Fruit fly (Drosophila melanogaster) whole organism, embryonic: ENCODE measurements around the gene CG4497.

Source experiments
- Ada2b ChIP-seq: fragments of 200-800 bp; sonication (Bioruptor generic); IDR thresholded peaks from 2 replicates; pipeline ENCODE4 v1.3.6; 2022; ENCODE audit warnings: missing biosample characterization, missing genetic modification characterization
- B-H1 ChIP-seq: fragments of 200-800 bp; sonication (Bioruptor generic); IDR thresholded peaks from 3 replicates; pipeline ENCODE4 v1.3.6; 2022; ENCODE audit warnings: missing biosample characterization, missing genetic modification characterization
- Bteb2 ChIP-seq: fragments of 200-800 bp; sonication (Bioruptor generic); optimal IDR thresholded peaks from 2 replicates; lab custom pipeline; 2016; ENCODE audit warnings: missing biosample characterization, missing genetic modification characterization
- CG10147 ChIP-seq: fragments of 200-800 bp; sonication (Bioruptor generic); optimal IDR thresholded peaks from 2 replicates; lab custom pipeline; 2019; ENCODE audit warnings: missing biosample characterization, mild to moderate bottlenecking, missing genetic modification characterization, moderate library complexity
- CG10462 ChIP-seq: fragments of 200-800 bp; sonication (Bioruptor generic); optimal IDR thresholded peaks from 2 replicates; lab custom pipeline; 2016; ENCODE audit warnings: missing biosample characterization, missing genetic modification characterization
- CG10654 ChIP-seq: fragments of 200-800 bp; sonication (Bioruptor generic); optimal IDR thresholded peaks from 2 replicates; lab custom pipeline; 2016; ENCODE audit warnings: missing biosample characterization, missing genetic modification characterization
- CG12104 ChIP-seq: fragments of 200-800 bp; sonication (Bioruptor generic); optimal IDR thresholded peaks from 3 replicates; lab custom pipeline; 2016; ENCODE audit warnings: missing biosample characterization, missing genetic modification characterization
- CG13287 ChIP-seq: fragments of 200-800 bp; sonication (Bioruptor generic); IDR thresholded peaks from 2 replicates; pipeline ENCODE4 v1.3.6; 2022; ENCODE audit warnings: missing biosample characterization, missing genetic modification characterization; ENCODE audit not compliant: partially characterized antibody
- CG15269 ChIP-seq: fragments of 200-800 bp; sonication (Bioruptor generic); optimal IDR thresholded peaks from 2 replicates; lab custom pipeline; 2018; ENCODE audit warnings: missing biosample characterization, mild to moderate bottlenecking, missing genetic modification characterization, moderate library complexity
- CG15696 ChIP-seq: fragments of 200-800 bp; sonication (Bioruptor generic); optimal IDR thresholded peaks from 2 replicates; lab custom pipeline; 2019; ENCODE audit warnings: missing biosample characterization, mild to moderate bottlenecking, missing genetic modification characterization, moderate library complexity
- CG1602 ChIP-seq: fragments of 200-800 bp; sonication (Bioruptor generic); optimal IDR thresholded peaks from 3 replicates; lab custom pipeline; 2016; ENCODE audit warnings: missing biosample characterization, missing genetic modification characterization
- CG16863 ChIP-seq: fragments of 200-800 bp; sonication (Bioruptor generic); optimal IDR thresholded peaks from 3 replicates; lab custom pipeline; 2016; ENCODE audit warnings: missing biosample characterization, missing genetic modification characterization
- CG18262 ChIP-seq: fragments of 200-800 bp; optimal IDR thresholded peaks from 3 replicates; lab custom pipeline; 2019; ENCODE audit warnings: missing biosample characterization, mild to moderate bottlenecking, missing genetic modification characterization, moderate library complexity
- CG18599 ChIP-seq: fragments of 200-800 bp; sonication (Bioruptor generic); optimal IDR thresholded peaks from 3 replicates; lab custom pipeline; 2017; ENCODE audit warnings: missing biosample characterization, missing genetic modification characterization, mild to moderate bottlenecking, moderate library complexity, missing genetic modification reagents
- CG2120 ChIP-seq: fragments of 200-800 bp; sonication (Bioruptor generic); optimal IDR thresholded peaks from 3 replicates; lab custom pipeline; 2016; ENCODE audit warnings: missing biosample characterization, missing genetic modification characterization
- CG30403 ChIP-seq: fragments of 200-800 bp; sonication (Bioruptor generic); optimal IDR thresholded peaks from 3 replicates; lab custom pipeline; 2016; ENCODE audit warnings: missing biosample characterization, missing genetic modification characterization
- CG34422 ChIP-seq: fragments of 200-800 bp; sonication (Bioruptor generic); IDR thresholded peaks from 3 replicates; pipeline ENCODE4 v1.3.6; 2022; ENCODE audit warnings: missing biosample characterization, missing genetic modification characterization
- CG3995 ChIP-seq: fragments of 200-800 bp; sonication (Bioruptor generic); optimal IDR thresholded peaks from 3 replicates; lab custom pipeline; 2016; ENCODE audit warnings: missing biosample characterization, missing genetic modification characterization
- CG42726 ChIP-seq: fragments of 200-800 bp; sonication (Bioruptor generic); IDR thresholded peaks from 2 replicates; pipeline ENCODE4 v1.3.6; 2022; ENCODE audit warnings: missing biosample characterization, missing genetic modification characterization; ENCODE audit not compliant: partially characterized antibody
- CG4328 ChIP-seq: fragments of 200-800 bp; sonication (Bioruptor generic); optimal IDR thresholded peaks from 3 replicates; lab custom pipeline; 2017; ENCODE audit warnings: missing biosample characterization, missing genetic modification reagents, missing genetic modification characterization
- CG43689 ChIP-seq: fragments of 200-800 bp; sonication (Bioruptor generic); IDR thresholded peaks from 2 replicates; pipeline ENCODE4 v1.3.6; 2022; ENCODE audit warnings: missing biosample characterization, missing genetic modification characterization
- CG4617 ChIP-seq: fragments of 200-800 bp; sonication (Bioruptor generic); optimal IDR thresholded peaks from 3 replicates; lab custom pipeline; 2016; ENCODE audit warnings: missing biosample characterization, missing genetic modification characterization, borderline replicate concordance
- CG4820 ChIP-seq: fragments of 200-800 bp; sonication (Bioruptor generic); optimal IDR thresholded peaks from 3 replicates; lab custom pipeline; 2016; ENCODE audit warnings: missing biosample characterization, missing genetic modification characterization
- CG4854 ChIP-seq: fragments of 200-800 bp; sonication (Bioruptor generic); optimal IDR thresholded peaks from 2 replicates; lab custom pipeline; 2016; ENCODE audit warnings: missing biosample characterization, missing genetic modification characterization, inconsistent platforms
- CG5953 ChIP-seq: fragments of 200-800 bp; sonication (Bioruptor generic); IDR thresholded peaks from 2 replicates; pipeline ENCODE4 v1.3.6; 2022; ENCODE audit warnings: missing biosample characterization, missing genetic modification characterization
- CG6854 ChIP-seq: fragments of 200-800 bp; sonication (Bioruptor generic); optimal IDR thresholded peaks from 3 replicates; lab custom pipeline; 2017; ENCODE audit warnings: missing biosample characterization, mild to moderate bottlenecking, missing genetic modification characterization
- Drgx ChIP-seq: fragments of 200-800 bp; sonication (Bioruptor generic); IDR thresholded peaks from 2 replicates; pipeline ENCODE4 v1.3.6; 2022; ENCODE audit warnings: missing biosample characterization, missing genetic modification characterization
- Eip74EF ChIP-seq, 2 experiments: fragments of 200-800 bp in 1 of 2; fragments of >200 bp in 1 of 2; sonication (Bioruptor generic) in 1 of 2; optimal IDR thresholded peaks; 2 replicates each; lab custom pipeline; 2017 to 2019; ENCODE audit warnings: missing biosample characterization in 2 of 2, missing genetic modification characterization in 2 of 2, mild to moderate bottlenecking in 1 of 2, moderate library complexity in 1 of 2
- HLH4C ChIP-seq: fragments of 200-800 bp; sonication (Bioruptor generic); IDR thresholded peaks from 3 replicates; pipeline ENCODE4 v1.3.6; 2022; ENCODE audit warnings: missing biosample characterization, missing genetic modification characterization; ENCODE audit not compliant: partially characterized antibody
- ab ChIP-seq: fragments of 200-800 bp; sonication (Bioruptor generic); optimal IDR thresholded peaks from 2 replicates; lab custom pipeline; 2016; ENCODE audit warnings: missing biosample characterization, missing genetic modification characterization
- abd-A ChIP-seq: fragments of 200-800 bp; sonication (Bioruptor generic); optimal IDR thresholded peaks from 3 replicates; lab custom pipeline; 2019; ENCODE audit warnings: missing biosample characterization, mild to moderate bottlenecking, missing genetic modification characterization, moderate library complexity
- chm ChIP-seq: fragments of 200-800 bp; sonication (Bioruptor generic); IDR thresholded peaks from 2 replicates; pipeline ENCODE4 v1.3.6; 2022; ENCODE audit warnings: missing biosample characterization, missing genetic modification characterization
- corto ChIP-seq: fragments of 200-800 bp; sonication (Bioruptor generic); optimal IDR thresholded peaks from 2 replicates; lab custom pipeline; 2016; ENCODE audit warnings: missing biosample characterization, mild to moderate bottlenecking, missing genetic modification characterization, moderate library complexity
- dmrt99B ChIP-seq: fragments of 200-800 bp; sonication (Bioruptor generic); optimal IDR thresholded peaks from 2 replicates; lab custom pipeline; 2018; ENCODE audit warnings: missing biosample characterization, mild to moderate bottlenecking, missing genetic modification characterization, moderate library complexity
- ewg ChIP-seq: fragments of 200-800 bp; sonication (Bioruptor generic); optimal IDR thresholded peaks from 3 replicates; lab custom pipeline; 2017; ENCODE audit warnings: mild to moderate bottlenecking, missing biosample characterization, missing genetic modification reagents, missing genetic modification characterization
- grau ChIP-seq: fragments of 200-800 bp; optimal IDR thresholded peaks from 3 replicates; lab custom pipeline; 2019; ENCODE audit warnings: missing biosample characterization, mild to moderate bottlenecking, missing genetic modification characterization, moderate library complexity
- ham ChIP-seq: fragments of 200-800 bp; sonication (Bioruptor generic); IDR thresholded peaks from 2 replicates; pipeline ENCODE4 v1.3.6; 2022; ENCODE audit warnings: missing biosample characterization, missing genetic modification characterization
- hbn ChIP-seq: fragments of 200-800 bp; sonication (Bioruptor generic); IDR thresholded peaks from 2 replicates; pipeline ENCODE4 v1.3.6; 2022; ENCODE audit warnings: missing biosample characterization, missing genetic modification characterization; ENCODE audit not compliant: partially characterized antibody
- ind ChIP-seq: fragments of 200-800 bp; sonication (Bioruptor generic); optimal IDR thresholded peaks from 3 replicates; lab custom pipeline; 2016; ENCODE audit warnings: missing biosample characterization, missing genetic modification characterization
- inv ChIP-seq: fragments of 200-800 bp; sonication (Bioruptor generic); IDR thresholded peaks from 2 replicates; pipeline ENCODE4 v1.3.6; 2022; ENCODE audit warnings: missing biosample characterization, missing genetic modification characterization; ENCODE audit not compliant: partially characterized antibody
- nerfin-2 ChIP-seq: fragments of 200-800 bp; sonication (Bioruptor generic); IDR thresholded peaks from 2 replicates; pipeline ENCODE4 v1.3.6; 2022; ENCODE audit warnings: missing biosample characterization, missing genetic modification characterization; ENCODE audit not compliant: partially characterized antibody
- pb ChIP-seq: fragments of 200-800 bp; sonication (Bioruptor generic); optimal IDR thresholded peaks from 3 replicates; lab custom pipeline; 2016; ENCODE audit warnings: missing biosample characterization, missing genetic modification characterization
- ro ChIP-seq: fragments of 200-800 bp; sonication (Bioruptor generic); IDR thresholded peaks from 2 replicates; pipeline ENCODE4 v1.3.6; 2022; ENCODE audit warnings: missing biosample characterization, missing genetic modification characterization
- row ChIP-seq: fragments of 200-800 bp; sonication (Bioruptor generic); IDR thresholded peaks from 3 replicates; pipeline ENCODE4 v1.3.6; 2022; ENCODE audit warnings: missing biosample characterization, missing genetic modification characterization
- sens-2 ChIP-seq: fragments of 200-800 bp; sonication (Bioruptor generic); IDR thresholded peaks from 2 replicates; pipeline ENCODE4 v1.3.6; 2022; ENCODE audit warnings: missing biosample characterization, missing genetic modification characterization
- sna ChIP-seq: fragments of 200-800 bp; sonication (Bioruptor generic); IDR thresholded peaks from 2 replicates; pipeline ENCODE4 v1.3.6; 2022; ENCODE audit warnings: missing biosample characterization, missing genetic modification characterization; ENCODE audit not compliant: partially characterized antibody
- stwl ChIP-seq: fragments of 200-800 bp; sonication (Bioruptor generic); optimal IDR thresholded peaks from 3 replicates; lab custom pipeline; 2018; ENCODE audit warnings: missing biosample characterization, mild to moderate bottlenecking, missing genetic modification characterization, moderate library complexity
- wdn ChIP-seq: fragments of 200-800 bp; sonication (Bioruptor generic); IDR thresholded peaks from 2 replicates; pipeline ENCODE4 v1.3.6; 2022; ENCODE audit warnings: missing biosample characterization, missing genetic modification characterization

The CG4497 gene

DNA sequence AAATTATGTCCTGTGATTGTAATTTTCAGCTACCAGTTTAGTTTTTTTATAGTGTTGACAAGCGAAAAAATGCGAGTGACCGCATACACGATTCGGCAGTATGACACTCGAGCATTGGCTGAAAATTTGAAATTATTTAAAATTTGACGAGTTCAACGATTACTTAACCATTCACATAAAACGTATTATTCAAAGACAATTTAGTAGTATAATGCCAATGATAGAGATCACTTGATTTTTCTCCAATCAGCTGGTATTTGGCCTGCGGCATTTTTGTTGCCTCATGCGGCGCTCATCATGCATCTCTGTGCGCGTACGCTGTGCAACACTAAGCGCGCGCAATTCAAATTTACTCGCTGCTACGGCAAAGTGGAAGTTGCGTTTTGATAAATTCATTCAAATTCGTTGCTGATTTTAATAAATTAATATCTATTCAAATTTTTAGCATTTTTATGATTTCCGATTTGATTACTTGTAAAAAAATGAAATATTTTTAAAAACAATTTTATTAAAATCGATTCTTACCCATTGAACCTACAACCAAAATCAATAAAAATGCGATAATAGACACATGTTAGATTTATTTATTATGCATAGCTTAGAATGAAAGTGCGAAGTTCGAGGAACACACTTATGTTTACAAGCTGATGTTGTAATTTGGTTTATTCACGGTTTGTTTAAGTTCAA, at the start of gene CG4497:
CG4497 (minus strand) TSS at position 238 of the 687 bp plus-strand sequence.
- TF ChIP-seq CG10462 (GFP tag; lab: Kevin White, UChicago) (peak; percentile 79), CG18599 (peak; percentile 88), CG4617 (GFP tag; lab: Kevin White, UChicago) (peak; percentile 92), CG13287 (GFP tag; lab: Robert Waterston, UW) (peak; percentile 82), Eip74EF (GFP tag; optimal IDR thresholded peaks at IDR 0.05; lab: Kevin White, UChicago) (peak in 1 of 2 experiments; percentile 6), CG10654 (peak; percentile 90), CG43689 (GFP tag; lab: Robert Waterston, UW) (peak; percentile 84), CG18262 (tag; lab: Kevin White, UChicago) (peak; percentile 83), sens-2 (GFP tag; lab: Robert Waterston, UW) (0 out of 2 replicates have a peak, but pooled peaks have one; percentile 39), CG2120 (peak; percentile 97), chm (GFP tag; lab: Robert Waterston, UW) (no peak), CG1602 (GFP tag; lab: Kevin White, UChicago) (peak; percentile 93), ab (peak; percentile 94), grau (peak; percentile 89), Drgx (GFP tag; lab: Robert Waterston, UW) (peak; percentile 78), ham (GFP tag; lab: Robert Waterston, UW) (peak; percentile 83; the same call in 1 of the 2 replicates), abd-A (tag; lab: Kevin White, UChicago) (peak; percentile 24), CG6854 (peak; percentile 40), row (peak; percentile 98), CG34422 (peak; percentile 95), hbn (GFP tag; lab: Robert Waterston, UW) (peak; percentile 50), CG15696 (tag; lab: Kevin White, UChicago) (peak; percentile 94), CG4328 (GFP tag; lab: Kevin White, UChicago) (peak; percentile 81), CG4820 (GFP tag; lab: Kevin White, UChicago) (peak; percentile 92), ind (GFP tag; lab: Kevin White, UChicago) (peak; percentile 95), ro (peak; percentile 73), CG4854 (GFP tag; lab: Kevin White, UChicago) (peak; percentile 91), pb (GFP tag; lab: Kevin White, UChicago) (peak; percentile 93), CG16863 (GFP tag; lab: Kevin White, UChicago) (peak; percentile 93), inv (GFP tag; lab: Robert Waterston, UW) (peak; percentile 90), wdn (GFP tag; lab: Robert Waterston, UW) (peak; percentile 89), CG5953 (GFP tag; lab: Robert Waterston, UW) (peak; percentile 82), CG30403 (GFP tag; lab: Kevin White, UChicago) (peak; percentile 97), CG12104 (peak; percentile 86), Ada2b (peak; percentile 93), CG10147 (GFP tag; lab: Kevin White, UChicago) (peak; percentile 79), HLH4C (GFP tag; lab: Robert Waterston, UW) (peak; percentile 86), dmrt99B (tag; lab: Kevin White, UChicago) (peak; percentile 82), CG3995 (GFP tag; lab: Kevin White, UChicago) (peak; percentile 64), B-H1 (GFP tag; lab: Robert Waterston, UW) (peak; percentile 89), CG15269 (tag; lab: Kevin White, UChicago) (peak; percentile 85), Bteb2 (GFP tag; lab: Kevin White, UChicago) (peak; percentile 95), corto (GFP tag; lab: Kevin White, UChicago) (no peak), ewg (peak; percentile 89), sna (GFP tag; lab: Robert Waterston, UW) (peak; percentile 70), stwl (peak; percentile 69), nerfin-2 (GFP tag; lab: Robert Waterston, UW) (peak; percentile 85), CG42726 (GFP tag; lab: Robert Waterston, UW) (peak; percentile 69; the same call in 1 of the 2 replicates)
